Fruit fly (Drosophila melanogaster): ENCODE data around the gene Apoltp.

DNA sequence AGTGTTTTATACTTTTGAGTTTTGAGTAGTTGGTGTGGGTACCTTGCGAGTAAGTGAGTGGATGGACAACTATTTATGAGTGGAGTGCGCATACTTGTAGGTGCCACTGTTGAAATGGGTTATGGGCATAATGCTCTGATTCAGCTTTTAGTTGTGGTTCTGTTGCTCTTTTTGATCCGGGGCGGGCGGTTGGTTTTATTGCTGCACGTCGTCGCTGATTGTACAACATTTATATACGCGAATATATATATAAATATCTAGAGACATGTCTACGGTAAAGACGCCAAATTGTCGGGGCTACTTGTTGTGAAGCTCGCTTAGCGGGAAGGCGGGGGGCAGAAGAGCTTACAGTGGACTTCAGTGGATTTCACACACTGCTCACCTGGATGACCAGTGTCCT lies 50.1 kb downstream of the Apoltp start:
- TF ChIP-seq psq (optimal IDR thresholded peaks at IDR 0.05) (no peak), h (optimal IDR thresholded peaks at IDR 0.05) (no peak), ttk (optimal IDR thresholded peaks at IDR 0.05) (no peak), Myc (optimal IDR thresholded peaks at IDR 0.05) (no peak)

All from Kc167 (cell line).